Fruit fly (Drosophila melanogaster) whole organism, adult: Measurements from ENCODE around the gene Dph5.

ENCODE experiments used
- CG11617 ChIP-seq: fragments of 200-800 bp; sonication (Bioruptor generic); optimal IDR thresholded peaks from 2 replicates; lab custom pipeline; 2017; ENCODE audit warnings: mild to moderate bottlenecking, missing biosample characterization, missing genetic modification reagents, missing genetic modification characterization
- CG12768 ChIP-seq: fragments of 200-800 bp; sonication (Bioruptor generic); optimal IDR thresholded peaks from 2 replicates; lab custom pipeline; 2017; ENCODE audit warnings: missing biosample characterization, missing genetic modification characterization, mild to moderate bottlenecking, moderate library complexity, missing genetic modification reagents
- CG14711 ChIP-seq: fragments of 200-800 bp; sonication (Bioruptor generic); optimal IDR thresholded peaks from 2 replicates; lab custom pipeline; 2018; ENCODE audit warnings: missing biosample characterization, mild to moderate bottlenecking, missing genetic modification characterization, moderate library complexity
- CG1620 ChIP-seq: fragments of 200-800 bp; sonication (Bioruptor generic); optimal IDR thresholded peaks from 2 replicates; lab custom pipeline; 2016; ENCODE audit warnings: missing biosample characterization, missing genetic modification characterization
- CG33017 ChIP-seq: fragments of 200-800 bp; sonication (Bioruptor generic); optimal IDR thresholded peaks from 2 replicates; lab custom pipeline; 2018; ENCODE audit warnings: missing biosample characterization, mild to moderate bottlenecking, missing genetic modification characterization, moderate library complexity
- CG5204 ChIP-seq: fragments of 200-800 bp; sonication (Bioruptor generic); optimal IDR thresholded peaks from 2 replicates; lab custom pipeline; 2016; ENCODE audit warnings: missing biosample characterization, missing genetic modification characterization
- CG7045 ChIP-seq: fragments of 200-800 bp; sonication (Bioruptor generic); optimal IDR thresholded peaks from 2 replicates; lab custom pipeline; 2017; ENCODE audit warnings: missing biosample characterization, mild to moderate bottlenecking, missing genetic modification characterization
- CG7101 ChIP-seq: fragments of 200-800 bp; sonication (Bioruptor generic); optimal IDR thresholded peaks from 2 replicates; lab custom pipeline; 2018; ENCODE audit warnings: missing biosample characterization, mild to moderate bottlenecking, missing genetic modification characterization, moderate library complexity
- Clk ChIP-seq: fragments of 200-800 bp; sonication (Bioruptor generic); optimal IDR thresholded peaks from 2 replicates; lab custom pipeline; 2017; ENCODE audit warnings: missing biosample characterization, missing genetic modification characterization
- Crg-1 ChIP-seq: fragments of 200-800 bp; sonication (Bioruptor generic); optimal IDR thresholded peaks from 2 replicates; lab custom pipeline; 2016; ENCODE audit warnings: missing biosample characterization, missing genetic modification characterization
- Hr96 ChIP-seq: fragments of 200-800 bp; sonication (Bioruptor generic); optimal IDR thresholded peaks from 2 replicates; lab custom pipeline; 2016; ENCODE audit warnings: missing biosample characterization, missing genetic modification characterization
- Mnt ChIP-seq: fragments of 200-800 bp; sonication (Bioruptor generic); optimal IDR thresholded peaks from 2 replicates; lab custom pipeline; 2016; ENCODE audit warnings: missing biosample characterization, mild to moderate bottlenecking, missing genetic modification characterization
- bab1 ChIP-seq: fragments of 200-800 bp; sonication (Bioruptor generic); optimal IDR thresholded peaks from 3 replicates; lab custom pipeline; 2019; ENCODE audit warnings: missing biosample characterization, mild to moderate bottlenecking, missing genetic modification characterization, moderate library complexity
- cic ChIP-seq: fragments of 200-800 bp; sonication (Bioruptor generic); optimal IDR thresholded peaks from 2 replicates; lab custom pipeline; 2017; ENCODE audit warnings: missing biosample characterization, mild to moderate bottlenecking, missing genetic modification characterization, moderate library complexity
- cnc ChIP-seq, 2 experiments: fragments of >200 bp; optimal IDR thresholded peaks; 2 replicates each; lab custom pipeline; 2017
- kay ChIP-seq: fragments of 200-800 bp; sonication (Bioruptor generic); peaks from one replicate; lab custom pipeline; 2016; ENCODE audit warnings: missing biosample characterization, missing genetic modification characterization, borderline replicate concordance
- ovo ChIP-seq: fragments of 200-800 bp; sonication (Bioruptor generic); optimal IDR thresholded peaks from 2 replicates; lab custom pipeline; 2016; ENCODE audit warnings: missing biosample characterization, missing genetic modification characterization
- pad ChIP-seq: fragments of 200-800 bp; sonication (Bioruptor generic); optimal IDR thresholded peaks from 3 replicates; lab custom pipeline; 2017; ENCODE audit warnings: missing biosample characterization, missing genetic modification characterization, mild to moderate bottlenecking, moderate library complexity, missing genetic modification reagents
- tj ChIP-seq: fragments of 200-800 bp; sonication (Bioruptor generic); optimal IDR thresholded peaks from 3 replicates; lab custom pipeline; 2017; ENCODE audit warnings: missing biosample characterization, mild to moderate bottlenecking, missing genetic modification characterization, moderate library complexity
- toe ChIP-seq: fragments of 200-800 bp; sonication (Bioruptor generic); optimal IDR thresholded peaks from 2 replicates; lab custom pipeline; 2016; ENCODE audit warnings: missing biosample characterization, missing genetic modification characterization

Gene Dph5

dm6 chr3R:22602783-22603182 lies 19.8 kb upstream of the Dph5 start:
- TF ChIP-seq CG14711 (tag; lab: Kevin White, UChicago) (no peak), cic (GFP tag; lab: Kevin White, UChicago) (no peak)

DNA sequence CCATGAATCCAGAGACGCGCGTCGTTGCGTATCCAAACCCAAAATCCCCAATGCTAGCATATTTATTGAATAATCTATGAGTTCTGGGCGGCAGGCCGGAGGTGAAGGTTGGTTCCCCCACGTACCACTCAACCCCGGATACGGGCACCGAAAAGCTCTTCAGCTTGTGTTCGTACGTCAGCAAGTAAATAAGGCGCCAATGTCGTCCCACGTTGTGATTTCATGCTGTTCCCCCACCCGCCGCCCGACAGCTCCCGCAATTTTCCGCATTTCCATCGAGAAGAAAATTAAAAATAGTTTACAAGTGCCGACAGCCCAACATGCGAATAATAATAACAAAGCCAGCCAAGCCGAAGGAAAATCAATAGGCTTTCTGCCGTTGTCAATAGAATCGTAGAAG lies 15.7 kb upstream of the Dph5 start:
- TF ChIP-seq CG7045: no peak
- TF ChIP-seq bab1: no peak
- no peak for TF ChIP-seq ovo (GFP tag; lab: Kevin White, UChicago)
- TF ChIP-seq Mnt (GFP tag; lab: Kevin White, UChicago): no peak
- no peak for TF ChIP-seq tj (GFP tag; lab: Kevin White, UChicago)
- no peak for TF ChIP-seq Hr96 (GFP tag; lab: Kevin White, UChicago)

DNA sequence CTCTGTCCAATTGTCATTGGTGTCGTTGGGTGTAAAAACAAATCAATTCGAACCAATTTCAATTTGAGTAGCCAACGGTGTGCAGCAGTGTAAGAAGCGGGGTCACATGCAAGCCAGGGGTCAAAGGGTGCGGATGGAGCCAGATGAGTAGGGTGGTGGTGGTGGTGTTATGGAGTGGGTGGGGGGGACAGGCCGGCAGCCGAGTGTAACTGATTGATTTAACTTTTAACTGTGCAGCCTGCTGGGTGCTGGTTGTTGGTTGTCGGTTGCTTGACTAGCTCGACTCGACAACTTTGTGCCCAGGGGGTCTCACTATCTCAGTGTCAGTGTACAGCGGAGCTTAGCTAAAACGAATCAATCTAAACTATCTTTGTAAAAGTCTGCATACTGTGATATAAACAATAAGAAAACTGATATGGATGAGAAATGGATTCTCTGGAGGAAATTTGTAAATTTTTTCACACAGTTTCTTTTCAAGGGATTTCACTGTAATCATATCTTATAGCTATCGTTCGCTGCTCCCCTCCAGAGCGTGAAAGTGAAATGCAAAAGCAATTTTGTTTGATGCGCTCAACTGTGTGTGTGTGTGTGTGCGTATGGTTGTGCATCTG lies 14.4 kb upstream of the Dph5 start:
- TF ChIP-seq pad (GFP tag; lab: Kevin White, UChicago): peak; percentile 15
- no peak for TF ChIP-seq cnc (optimal IDR thresholded peaks at IDR 0.05; lab: Kevin White, UChicago)
- no peak for TF ChIP-seq CG11617 (GFP tag; lab: Kevin White, UChicago)
- peak; percentile 58 for TF ChIP-seq Hr96 (GFP tag; lab: Kevin White, UChicago)
- peak; percentile 73 for TF ChIP-seq CG33017 (tag; lab: Kevin White, UChicago)
- no peak for TF ChIP-seq tj (GFP tag; lab: Kevin White, UChicago)
- no peak for TF ChIP-seq Crg-1
- TF ChIP-seq toe (GFP tag; lab: Kevin White, UChicago): no peak
- TF ChIP-seq bab1: no peak
- no peak for TF ChIP-seq ovo (GFP tag; lab: Kevin White, UChicago)
- TF ChIP-seq Mnt (GFP tag; lab: Kevin White, UChicago): no peak
- TF ChIP-seq CG12768: peak; percentile 83
- TF ChIP-seq CG7101 (tag; lab: Kevin White, UChicago): peak; percentile 62
- no peak for TF ChIP-seq CG14711 (tag; lab: Kevin White, UChicago)
- TF ChIP-seq CG1620: no peak
- no peak for TF ChIP-seq kay (GFP tag; lab: Kevin White, UChicago)
- TF ChIP-seq Clk (GFP tag; lab: Kevin White, UChicago): peak; percentile 51
- peak; percentile 31 for TF ChIP-seq CG5204 (GFP tag; lab: Kevin White, UChicago)
- TF ChIP-seq cic (GFP tag; lab: Kevin White, UChicago): no peak
- peak; percentile 57 for TF ChIP-seq CG7045

- TF ChIP-seq Crg-1 (no peak), ovo (GFP tag; lab: Kevin White, UChicago) (no peak), CG7101 (tag; lab: Kevin White, UChicago) (no peak), CG1620 (no peak), Mnt (GFP tag; lab: Kevin White, UChicago) (no peak), toe (GFP tag; lab: Kevin White, UChicago) (no peak), CG33017 (tag; lab: Kevin White, UChicago) (no peak), CG14711 (tag; lab: Kevin White, UChicago) (no peak), CG11617 (GFP tag; lab: Kevin White, UChicago) (no peak), Clk (GFP tag; lab: Kevin White, UChicago) (no peak), cnc (optimal IDR thresholded peaks at IDR 0.05; lab: Kevin White, UChicago) (no peak), CG7045 (no peak)
Observed at dm6 chr3R:22596450-22596849, 13.4 kb upstream of the Dph5 start.

dm6 chr3R:22595293-22595868 lies 12.4 kb upstream of the Dph5 start:
- TF ChIP-seq CG1620: no peak
- no peak for TF ChIP-seq tj (GFP tag; lab: Kevin White, UChicago)
- TF ChIP-seq CG5204 (GFP tag; lab: Kevin White, UChicago): no peak
- no peak for TF ChIP-seq bab1
- TF ChIP-seq CG7045: no peak
- no peak for TF ChIP-seq Crg-1
- TF ChIP-seq pad (GFP tag; lab: Kevin White, UChicago): no peak

DNA sequence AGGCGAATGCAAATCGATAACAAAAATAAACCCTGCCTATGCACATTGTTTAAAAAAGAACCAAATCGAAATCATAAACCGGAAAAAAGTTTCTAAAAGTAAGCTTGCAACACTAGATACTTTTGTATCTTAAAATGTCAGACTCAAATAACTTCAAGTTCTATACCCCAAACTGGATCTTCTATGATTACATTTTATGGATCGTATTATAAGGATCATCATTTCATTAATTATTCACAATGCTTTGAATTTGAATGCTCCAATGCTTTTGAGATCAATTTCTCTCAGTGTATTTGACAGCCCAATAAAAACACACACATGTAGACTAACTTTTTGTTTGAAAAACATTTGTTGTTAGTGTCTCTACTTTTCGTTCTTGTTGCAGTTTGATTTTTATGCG lies 11.2 kb upstream of the Dph5 start:
- TF ChIP-seq CG1620: no peak
- no peak for TF ChIP-seq cic (GFP tag; lab: Kevin White, UChicago)
- no peak for TF ChIP-seq CG7045
- TF ChIP-seq kay (GFP tag; lab: Kevin White, UChicago): no peak
- no peak for TF ChIP-seq bab1
- TF ChIP-seq CG5204 (GFP tag; lab: Kevin White, UChicago): no peak
- no peak for TF ChIP-seq CG14711 (tag; lab: Kevin White, UChicago)
- TF ChIP-seq pad (GFP tag; lab: Kevin White, UChicago): no peak
- no peak for TF ChIP-seq toe (GFP tag; lab: Kevin White, UChicago)
- no peak for TF ChIP-seq ovo (GFP tag; lab: Kevin White, UChicago)
- no peak for TF ChIP-seq Hr96 (GFP tag; lab: Kevin White, UChicago)
- no peak for TF ChIP-seq Clk (GFP tag; lab: Kevin White, UChicago)

DNA sequence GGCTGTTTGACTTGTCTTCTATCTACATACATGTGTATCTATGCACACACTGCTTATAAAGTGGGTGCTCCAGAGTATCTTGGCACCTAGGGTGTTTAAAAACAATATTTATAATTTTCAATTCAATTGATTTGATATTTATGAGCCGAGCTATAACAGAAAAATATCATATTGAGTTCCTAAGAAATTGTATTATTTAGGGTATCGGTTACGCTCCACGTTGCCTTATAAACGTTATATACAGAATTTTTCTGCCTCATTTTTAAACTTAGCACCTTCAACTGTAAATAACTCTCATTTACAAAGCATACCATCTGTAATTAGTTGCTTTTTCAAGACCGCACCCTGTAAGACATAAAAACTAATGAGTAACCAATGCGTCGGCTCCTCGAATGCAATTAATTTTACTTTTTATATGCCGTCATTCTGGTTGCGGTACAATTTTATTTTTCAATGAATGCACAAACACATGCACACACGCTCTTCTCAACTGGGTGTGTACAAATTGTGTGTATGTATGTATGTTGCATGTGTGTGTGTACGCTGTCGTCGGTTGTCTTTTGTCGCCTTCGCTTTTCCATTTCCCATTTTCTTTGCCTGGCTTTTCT lies 7.7 kb upstream of the Dph5 start:
- no peak for TF ChIP-seq Mnt (GFP tag; lab: Kevin White, UChicago)
- no peak for TF ChIP-seq CG1620
